Worm (Caenorhabditis elegans) whole organism, young adult: ENCODE measurements around the gene K08D12.8.

Source experiments
- akir-1 ChIP-seq: fragments of 200-800 bp; sonication (Bioruptor generic); optimal IDR thresholded peaks from 2 replicates; lab custom pipeline; 2018; ENCODE audit warnings: mild to moderate bottlenecking, missing genetic modification characterization, moderate library complexity, missing compliant biosample characterization
- ceh-58 ChIP-seq: fragments of 200-800 bp; sonication (Bioruptor generic); IDR thresholded peaks from 2 replicates; pipeline ENCODE4 v1.3.6; 2022; ENCODE audit warnings: missing genetic modification characterization, missing compliant biosample characterization
- pha-4 ChIP-seq: fragments of 150-350 bp; sonication (generic microtip); optimal IDR thresholded peaks from 2 replicates; lab custom pipeline; 2014; ENCODE audit warnings: missing biosample characterization, missing genetic modification reagents, missing genetic modification characterization

- peak; percentile 97; the same call in 1 of the 2 replicates for TF ChIP-seq ceh-58
- no peak for TF ChIP-seq pha-4 (tag; lab: Kevin White, UChicago)
- no peak for TF ChIP-seq akir-1 (GFP tag; lab: Kevin White, UChicago)
These were observed 14.9 kb upstream of the K08D12.8 start, which contains the start of gene rpi-2 for ce11 chrIV:1711029-1711489.
